Fruit fly (Drosophila melanogaster): ENCODE data around the gene CG15743.

Gene CG15743

dm6 chrX:13276713-13277112 lies 8.8 kb upstream of the CG15743 start (continued):
- TF ChIP-seq fkh (GFP tag; optimal IDR thresholded peaks at IDR 0.05) (peak; percentile 7), CG32006 (GFP tag; optimal IDR thresholded peaks at IDR 0.05) (peak; percentile 65), Met (GFP tag; optimal IDR thresholded peaks at IDR 0.05) (no peak), CG3032 (tag; optimal IDR thresholded peaks at IDR 0.05) (peak; percentile 46), CG6792 (GFP tag; optimal IDR thresholded peaks at IDR 0.05) (peak; percentile 40), CG10669 (GFP tag; optimal IDR thresholded peaks at IDR 0.05) (peak; percentile 40), ss (GFP tag; optimal IDR thresholded peaks at IDR 0.05) (peak; percentile 13 to 26), CG11902 (GFP tag; optimal IDR thresholded peaks at IDR 0.05) (peak; percentile 15), pdm3 (GFP tag; optimal IDR thresholded peaks at IDR 0.05) (peak; percentile 10), OdsH (GFP tag; optimal IDR thresholded peaks at IDR 0.05) (peak; percentile 48), CG3919 (GFP tag; optimal IDR thresholded peaks at IDR 0.05) (peak; percentile 25), CG8119 (GFP tag; IDR thresholded peaks at IDR 0.05) (peak; percentile 66; the same call in 2 of the 3 replicates), fd59A (GFP tag; optimal IDR thresholded peaks at IDR 0.05) (peak; percentile 9)

- no peak for TF ChIP-seq CG32006 (GFP tag; optimal IDR thresholded peaks at IDR 0.05)
- TF ChIP-seq CG4318 (GFP tag; optimal IDR thresholded peaks at IDR 0.05), result no peak
- TF ChIP-seq Sox15 (GFP tag; optimal IDR thresholded peaks at IDR 0.05), result no peak
- peak; percentile 8 for TF ChIP-seq Eip78C (GFP tag)
- no peak for TF ChIP-seq CG8319 (GFP tag; optimal IDR thresholded peaks at IDR 0.05)
- no peak for TF ChIP-seq CG10631 (GFP tag; optimal IDR thresholded peaks at IDR 0.05)
- no peak for TF ChIP-seq Hr4 (GFP tag; optimal IDR thresholded peaks at IDR 0.05)
Measured at dm6 chrX:13277148-13277547, 8.4 kb upstream of the CG15743 start.

- no peak for TF ChIP-seq Ets96B (tag; optimal IDR thresholded peaks at IDR 0.05)
- peak; percentile 62 for TF ChIP-seq Sox102F (GFP tag; optimal IDR thresholded peaks at IDR 0.05)
- TF ChIP-seq OdsH (GFP tag; optimal IDR thresholded peaks at IDR 0.05), result peak; percentile 34
- TF ChIP-seq CG31627 (GFP tag; optimal IDR thresholded peaks at IDR 0.05), result peak; percentile 45
- peak; percentile 56 for TF ChIP-seq lz (GFP tag; optimal IDR thresholded peaks at IDR 0.05)
- TF ChIP-seq dac (GFP tag; optimal IDR thresholded peaks at IDR 0.05), result no peak
- peak; percentile 5 for TF ChIP-seq CG4318 (GFP tag; optimal IDR thresholded peaks at IDR 0.05)
- TF ChIP-seq ss (GFP tag; optimal IDR thresholded peaks at IDR 0.05), result peak; percentile 30 to 35
- peak; percentile 68 for TF ChIP-seq Met (GFP tag; optimal IDR thresholded peaks at IDR 0.05)
- TF ChIP-seq CG3032 (tag; optimal IDR thresholded peaks at IDR 0.05), result no peak
- TF ChIP-seq CG11294 (GFP tag; IDR thresholded peaks at IDR 0.05), result peak; percentile 20; the same call in 1 of the 2 replicates
- TF ChIP-seq acj6 (GFP tag; optimal IDR thresholded peaks at IDR 0.05), result peak; percentile 42
- TF ChIP-seq Hr39 (GFP tag; optimal IDR thresholded peaks at IDR 0.05), result peak; percentile 54
- TF ChIP-seq esn (GFP tag; optimal IDR thresholded peaks at IDR 0.05), result peak; percentile 49
- peak; percentile 3 for TF ChIP-seq CG9139 (GFP tag; optimal IDR thresholded peaks at IDR 0.05)
- TF ChIP-seq achi (GFP tag; optimal IDR thresholded peaks at IDR 0.05), result peak; percentile 5
- TF ChIP-seq Hr4 (GFP tag; optimal IDR thresholded peaks at IDR 0.05), result peak; percentile 41
- no peak for TF ChIP-seq CG16779 (tag; optimal IDR thresholded peaks at IDR 0.05)
- peak; percentile 28 for TF ChIP-seq pdm3 (GFP tag; optimal IDR thresholded peaks at IDR 0.05)
- TF ChIP-seq fkh (GFP tag; optimal IDR thresholded peaks at IDR 0.05), result no peak
- peak in 1 of 2 experiments; percentile 21 for TF ChIP-seq salr (GFP tag; optimal IDR thresholded peaks at IDR 0.05)
- peak; percentile 55 for TF ChIP-seq Smox (GFP tag; optimal IDR thresholded peaks at IDR 0.05)
- peak; percentile 53; the same call in 1 of the 2 replicates for TF ChIP-seq Gug (GFP tag; IDR thresholded peaks at IDR 0.05)
- TF ChIP-seq CG34406 (GFP tag; optimal IDR thresholded peaks at IDR 0.05), result peak; percentile 62
- no peak for TF ChIP-seq Sox14 (GFP tag; optimal IDR thresholded peaks at IDR 0.05)
- peak; percentile 85 for TF ChIP-seq svp (GFP tag)
- peak; percentile 80 for TF ChIP-seq eg (GFP tag; IDR thresholded peaks at IDR 0.05)
- peak; percentile 11 for TF ChIP-seq Blimp-1 (GFP tag; optimal IDR thresholded peaks at IDR 0.05)
- TF ChIP-seq CG8119 (GFP tag; IDR thresholded peaks at IDR 0.05), result 0 out of 3 replicates have a peak, but pooled peaks have one; percentile 46
- TF ChIP-seq fd59A (GFP tag; optimal IDR thresholded peaks at IDR 0.05), result peak; percentile 10
- peak; percentile 52 for TF ChIP-seq CG11902 (GFP tag; optimal IDR thresholded peaks at IDR 0.05)
- peak; percentile 90 for TF ChIP-seq Eip78C (GFP tag)
- TF ChIP-seq spab (GFP tag; optimal IDR thresholded peaks at IDR 0.05), result peak; percentile 47
- TF ChIP-seq CG6276 (GFP tag; optimal IDR thresholded peaks at IDR 0.05), result peak; percentile 48
- TF ChIP-seq CG8632 (GFP tag; optimal IDR thresholded peaks at IDR 0.05), result peak; percentile 39
- TF ChIP-seq Lpt (GFP tag; optimal IDR thresholded peaks at IDR 0.05), result no peak
- peak; percentile 74 for TF ChIP-seq cyc (GFP tag; optimal IDR thresholded peaks at IDR 0.05)
Measured at dm6 chrX:13277580-13278467, 7.7 kb upstream of the CG15743 start.

All from whole organism, prepupa.